Worm (Caenorhabditis elegans): ENCODE data around the gene W09C2.10.
A peak's percentile ranks its signal among the peaks of the same experiment; 100 is the strongest.

Gene W09C2.10

ce11 chrIV:9625829-9626228 lies 952 bp upstream of the W09C2.10 start:
- TF ChIP-seq nhr-90 (tag; optimal IDR thresholded peaks at IDR 0.05; ENCODE audit: poor library complexity) (no peak), fos-1 (tag; optimal IDR thresholded peaks at IDR 0.05) (no peak), lin-14 (GFP tag; optimal IDR thresholded peaks at IDR 0.05) (peak; percentile 10), nhr-71 (tag; optimal IDR thresholded peaks at IDR 0.05) (peak; percentile 30), mdl-1 (tag; optimal IDR thresholded peaks at IDR 0.05) (no peak), snu-23 (GFP tag; optimal IDR thresholded peaks at IDR 0.05) (peak; percentile 33), nhr-20 (tag; optimal IDR thresholded peaks at IDR 0.05) (peak; percentile 1), fkh-8 (tag; optimal IDR thresholded peaks at IDR 0.05) (peak; percentile 9), lin-35 (GFP tag; optimal IDR thresholded peaks at IDR 0.05) (peak in 1 of 2 experiments; percentile 29), unc-30 (tag; optimal IDR thresholded peaks at IDR 0.05) (no peak), blmp-1 (tag; optimal IDR thresholded peaks at IDR 0.05) (peak; percentile 54), hlh-4 (tag; optimal IDR thresholded peaks at IDR 0.05) (no peak)

DNA sequence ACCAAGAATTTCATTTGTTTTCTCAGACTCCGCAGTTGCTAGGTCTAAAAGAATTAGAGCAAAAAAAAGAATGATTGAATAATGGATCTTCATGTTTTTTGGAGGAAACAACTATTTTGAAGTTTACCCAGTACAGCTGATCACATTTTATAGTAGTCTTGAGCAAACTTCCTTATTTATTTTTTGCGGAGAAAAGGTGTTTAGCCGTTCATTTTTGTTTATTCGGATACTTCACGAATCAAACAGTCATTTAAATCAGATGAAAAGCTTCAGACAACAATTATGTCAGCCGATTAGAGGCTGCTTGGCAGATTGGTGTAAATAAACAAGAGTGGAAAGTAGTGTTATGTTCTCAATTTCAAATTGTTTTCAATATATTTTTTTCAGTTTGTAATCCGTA lies 602 bp downstream of the W09C2.10 start, which contains the start of gene W09C2.8:
Gene W09C2.8 (minus strand): TSS at position 101 of the 400 bp plus-strand sequence.
- TF ChIP-seq lsy-2 (tag; optimal IDR thresholded peaks at IDR 0.05) (no peak), zag-1 (tag; optimal IDR thresholded peaks at IDR 0.05) (no peak), efl-1 (optimal IDR thresholded peaks at IDR 0.05) (no peak), efl-1 (GFP tag; optimal IDR thresholded peaks at IDR 0.05 in 1 of 2) (peak in 1 of 2 experiments; percentile 83)

- TF ChIP-seq elt-2 (tag; optimal IDR thresholded peaks at IDR 0.05), result no peak
- TF ChIP-seq unc-30 (tag; optimal IDR thresholded peaks at IDR 0.05), result no peak
- no peak for TF ChIP-seq elt-3 (tag; optimal IDR thresholded peaks at IDR 0.05)
- no peak for TF ChIP-seq nhr-85 (tag)
- TF ChIP-seq unc-130 (tag; optimal IDR thresholded peaks at IDR 0.05), result no peak
- TF ChIP-seq nhr-71 (tag; optimal IDR thresholded peaks at IDR 0.05), result no peak
- TF ChIP-seq snpc-4 (tag; optimal IDR thresholded peaks at IDR 0.05), result no peak
- no peak for TF ChIP-seq aha-1 (tag; optimal IDR thresholded peaks at IDR 0.05)
- no peak for TF ChIP-seq pax-3 (tag; optimal IDR thresholded peaks at IDR 0.05)
These were observed 1.6 kb downstream of the W09C2.10 start, which contains the start of gene W09C2.9 for ce11 chrIV:9623269-9623668. Gene W09C2.9, minus strand, starts transcription at chrIV:9623369.

ce11 chrIV:9622272-9622671 lies 2.6 kb downstream of the W09C2.10 start, which contains the start of gene W09C2.7:
Gene W09C2.7, minus strand, starts transcription at chrIV:9622372.
- no peak for TF ChIP-seq unc-98 (GFP tag; IDR thresholded peaks at IDR 0.05)
- TF ChIP-seq tbx-2 (tag; optimal IDR thresholded peaks at IDR 0.05), result no peak
- TF ChIP-seq mep-1 (tag; optimal IDR thresholded peaks at IDR 0.05), result no peak
- no peak for TF ChIP-seq vab-15 (tag; optimal IDR thresholded peaks at IDR 0.05)
- TF ChIP-seq aha-1 (tag; optimal IDR thresholded peaks at IDR 0.05), result no peak
- no peak for TF ChIP-seq lin-35 (GFP tag; optimal IDR thresholded peaks at IDR 0.05)
- TF ChIP-seq fos-1 (tag; optimal IDR thresholded peaks at IDR 0.05), result no peak
- TF ChIP-seq sptf-1 (tag; optimal IDR thresholded peaks at IDR 0.05), result no peak
- no peak for TF ChIP-seq ceh-82 (tag; optimal IDR thresholded peaks at IDR 0.05)
- TF ChIP-seq grh-1 (GFP tag; IDR thresholded peaks at IDR 0.05), result no peak
- no peak for TF ChIP-seq nhr-28 (tag; optimal IDR thresholded peaks at IDR 0.05)
- TF ChIP-seq efl-3 (GFP tag; optimal IDR thresholded peaks at IDR 0.05), result no peak
- no peak for TF ChIP-seq lir-3 (tag; optimal IDR thresholded peaks at IDR 0.05; ENCODE audit: poor library complexity)
- no peak for TF ChIP-seq lin-14 (GFP tag; optimal IDR thresholded peaks at IDR 0.05)
- TF ChIP-seq sup-37 (GFP tag; optimal IDR thresholded peaks at IDR 0.05), result no peak
- TF ChIP-seq C34B4.2 (tag; optimal IDR thresholded peaks at IDR 0.05), result no peak
- no peak for TF ChIP-seq mdl-1 (tag; optimal IDR thresholded peaks at IDR 0.05)
- TF ChIP-seq pag-3 (tag; optimal IDR thresholded peaks at IDR 0.05; ENCODE audit: borderline replicate concordance, insufficient read depth), result no peak
- no peak for TF ChIP-seq nhr-84 (tag; optimal IDR thresholded peaks at IDR 0.05)

Data from whole organism, L1 larva.